Fruit fly (Drosophila melanogaster) whole organism, adult: ENCODE measurements around the gene CG42709.

Experiments
- CG12768 ChIP-seq: fragments of 200-800 bp; sonication (Bioruptor generic); optimal IDR thresholded peaks from 2 replicates; lab custom pipeline; 2017; ENCODE audit warnings: missing biosample characterization, missing genetic modification characterization, mild to moderate bottlenecking, moderate library complexity, missing genetic modification reagents
- CG14711 ChIP-seq: fragments of 200-800 bp; sonication (Bioruptor generic); optimal IDR thresholded peaks from 2 replicates; lab custom pipeline; 2018; ENCODE audit warnings: missing biosample characterization, mild to moderate bottlenecking, missing genetic modification characterization, moderate library complexity
- CG7045 ChIP-seq: fragments of 200-800 bp; sonication (Bioruptor generic); optimal IDR thresholded peaks from 2 replicates; lab custom pipeline; 2017; ENCODE audit warnings: missing biosample characterization, mild to moderate bottlenecking, missing genetic modification characterization
- CG7101 ChIP-seq: fragments of 200-800 bp; sonication (Bioruptor generic); optimal IDR thresholded peaks from 2 replicates; lab custom pipeline; 2018; ENCODE audit warnings: missing biosample characterization, mild to moderate bottlenecking, missing genetic modification characterization, moderate library complexity
- Clk ChIP-seq: fragments of 200-800 bp; sonication (Bioruptor generic); optimal IDR thresholded peaks from 2 replicates; lab custom pipeline; 2017; ENCODE audit warnings: missing biosample characterization, missing genetic modification characterization
- Hr96 ChIP-seq: fragments of 200-800 bp; sonication (Bioruptor generic); optimal IDR thresholded peaks from 2 replicates; lab custom pipeline; 2016; ENCODE audit warnings: missing biosample characterization, missing genetic modification characterization
- bab1 ChIP-seq: fragments of 200-800 bp; sonication (Bioruptor generic); optimal IDR thresholded peaks from 3 replicates; lab custom pipeline; 2019; ENCODE audit warnings: missing biosample characterization, mild to moderate bottlenecking, missing genetic modification characterization, moderate library complexity
- kay ChIP-seq: fragments of 200-800 bp; sonication (Bioruptor generic); peaks from one replicate; lab custom pipeline; 2016; ENCODE audit warnings: missing biosample characterization, missing genetic modification characterization, borderline replicate concordance

dm6 chr3L:12780997-12781396, 9.0 kb upstream of the CG42709 start, which contains the start of the genes CG10969 and CG17666:
- TF ChIP-seq Clk (GFP tag; lab: Kevin White, UChicago) = no peak
- TF ChIP-seq CG14711 = no peak
- no peak for TF ChIP-seq CG7101 (tag; lab: Kevin White, UChicago)
- TF ChIP-seq CG12768 (GFP tag; lab: Kevin White, UChicago) = no peak
- no peak for TF ChIP-seq CG7045 (GFP tag; lab: Kevin White, UChicago)
- no peak for TF ChIP-seq Hr96 (GFP tag; lab: Kevin White, UChicago)
- no peak for TF ChIP-seq kay
- no peak for TF ChIP-seq bab1 (GFP tag; lab: Kevin White, UChicago)
